Worm (Caenorhabditis elegans) whole organism, midembryonic: ENCODE data around the gene parg-1.

Experiments used
- T22C8.4 ChIP-seq: fragments of 200-800 bp; sonication (Bioruptor generic); IDR thresholded peaks from 2 replicates; pipeline ENCODE4 v1.3.6; 2022; ENCODE audit warnings: missing genetic modification characterization, missing compliant biosample characterization
- flt-1 ChIP-seq: fragments of 200-800 bp; sonication (Bioruptor generic); IDR thresholded peaks from 2 replicates; pipeline ENCODE4 v1.3.6; 2022; ENCODE audit warnings: missing genetic modification characterization, missing compliant biosample characterization
- klf-2 ChIP-seq: fragments of 200-800 bp; sonication (Bioruptor generic); conservative IDR thresholded peaks from 2 replicates; pipeline ENCODE4 v1.3.6; 2022; ENCODE audit warnings: missing genetic modification reagents, missing genetic modification characterization, missing compliant biosample characterization
- med-1 ChIP-seq: sonication (generic microtip); optimal IDR thresholded peaks from 2 replicates; lab custom pipeline; 2017; ENCODE audit warnings: missing genetic modification characterization, mild to moderate bottlenecking, missing compliant biosample characterization, antibody characterized with exemption, missing genetic modification reagents; ENCODE audit not compliant: insufficient read depth
- ref-1 ChIP-seq: fragments of 200-800 bp; sonication (Bioruptor generic); conservative IDR thresholded peaks from 2 replicates; pipeline ENCODE4 v1.3.6; 2022; ENCODE audit warnings: missing genetic modification reagents, missing genetic modification characterization, missing compliant biosample characterization
- tab-1 ChIP-seq: fragments of 200-800 bp; sonication (Bioruptor generic); IDR thresholded peaks from 2 replicates; pipeline ENCODE4 v1.3.6; 2022; ENCODE audit warnings: missing genetic modification characterization, missing compliant biosample characterization
- ztf-23 ChIP-seq: fragments of 200-800 bp; sonication (Bioruptor generic); IDR thresholded peaks from 2 replicates; pipeline ENCODE4 v1.3.6; 2022; ENCODE audit warnings: missing genetic modification reagents, missing genetic modification characterization, missing compliant biosample characterization

- TF ChIP-seq flt-1 (GFP tag; lab: Robert Waterston, UW) (no peak), ztf-23 (GFP tag; lab: Robert Waterston, UW) (no peak), ref-1 (GFP tag; lab: Robert Waterston, UW) (no peak), tab-1 (GFP tag; lab: Robert Waterston, UW) (no peak), klf-2 (GFP tag; lab: Robert Waterston, UW) (no peak), T22C8.4 (GFP tag; lab: Robert Waterston, UW) (no peak), med-1 (no peak)
These were observed 32.0 kb downstream of the parg-1 start, which contains the start of gene C33D9.6 for ce11 chrIV:8778045-8778444.
